Worm (Caenorhabditis elegans): ENCODE results near the gene str-89.

DNA sequence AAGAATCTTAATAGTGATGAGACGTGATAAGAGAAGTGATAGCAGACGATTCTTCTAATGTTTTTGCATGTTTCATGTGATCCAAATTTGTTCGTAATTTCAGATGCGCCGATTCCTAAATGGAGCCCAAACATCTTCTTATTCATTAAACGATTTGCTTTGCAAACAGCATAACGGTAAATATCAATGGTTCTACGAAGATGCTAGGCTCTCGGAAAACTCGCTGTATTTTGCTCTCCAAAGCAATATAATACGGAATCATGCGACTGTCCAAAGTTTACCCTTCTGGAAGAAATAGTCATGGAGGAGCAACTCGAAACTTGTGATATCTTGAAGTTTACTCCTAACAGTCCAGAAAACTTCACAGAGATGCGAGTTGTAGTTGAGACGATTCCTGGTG is 37.2 kb downstream of the str-89 start, which contains the start of gene W06D12.6:
- TF ChIP-seq W03F9.2 (tag; optimal IDR thresholded peaks at IDR 0.05) (no peak), him-1 (tag; optimal IDR thresholded peaks at IDR 0.05) (no peak)
